Fruit fly (Drosophila melanogaster) whole organism, embryonic: ENCODE measurements around the gene Pino.

ENCODE experiments used
- Atf6 ChIP-seq: fragments of 200-800 bp; sonication (Bioruptor generic); IDR thresholded peaks from 2 replicates; pipeline ENCODE4 v1.3.6; 2022; ENCODE audit warnings: missing biosample characterization, missing genetic modification characterization
- CG10321 ChIP-seq: fragments of 200-800 bp; sonication (Bioruptor generic); IDR thresholded peaks from 2 replicates; pipeline ENCODE4 v1.3.6; 2022; ENCODE audit warnings: missing biosample characterization, missing genetic modification characterization
- CG11247 ChIP-seq: fragments of 200-800 bp; sonication (Bioruptor generic); IDR thresholded peaks from 2 replicates; pipeline ENCODE4 v1.3.6; 2022; ENCODE audit warnings: missing biosample characterization, missing genetic modification characterization
- CG1233 ChIP-seq: fragments of 200-800 bp; sonication (Bioruptor generic); optimal IDR thresholded peaks from 4 replicates; lab custom pipeline; 2018; ENCODE audit warnings: missing biosample characterization, mild to moderate bottlenecking, missing genetic modification characterization
- CG12659 ChIP-seq: fragments of 200-800 bp; sonication (Bioruptor generic); optimal IDR thresholded peaks from 3 replicates; lab custom pipeline; 2017; ENCODE audit warnings: mild to moderate bottlenecking, missing biosample characterization, missing genetic modification reagents, missing genetic modification characterization
- CG15479 ChIP-seq: fragments of 200-800 bp; sonication (Bioruptor generic); optimal IDR thresholded peaks from 3 replicates; lab custom pipeline; 2019; ENCODE audit warnings: missing biosample characterization, mild to moderate bottlenecking, missing genetic modification characterization, moderate library complexity
- CG1647 ChIP-seq: fragments of 200-800 bp; sonication (Bioruptor generic); optimal IDR thresholded peaks from 3 replicates; lab custom pipeline; 2016; ENCODE audit warnings: missing biosample characterization, missing genetic modification characterization
- CG17328 ChIP-seq: fragments of 200-800 bp; sonication (Bioruptor generic); IDR thresholded peaks from 2 replicates; pipeline ENCODE4 v1.3.6; 2022; ENCODE audit warnings: missing biosample characterization, missing genetic modification characterization
- CG30403 ChIP-seq: fragments of 200-800 bp; sonication (Bioruptor generic); optimal IDR thresholded peaks from 3 replicates; lab custom pipeline; 2016; ENCODE audit warnings: missing biosample characterization, missing genetic modification characterization
- CG33557 ChIP-seq: fragments of 200-800 bp; sonication (Bioruptor generic); optimal IDR thresholded peaks from 2 replicates; lab custom pipeline; 2019; ENCODE audit warnings: missing biosample characterization, mild to moderate bottlenecking, missing genetic modification characterization, moderate library complexity
- CG3407 ChIP-seq: fragments of 200-800 bp; sonication (Bioruptor generic); optimal IDR thresholded peaks from 2 replicates; lab custom pipeline; 2018; ENCODE audit warnings: missing biosample characterization, mild to moderate bottlenecking, missing genetic modification characterization
- CG3847 ChIP-seq: fragments of 200-800 bp; sonication (Bioruptor generic); IDR thresholded peaks from 2 replicates; pipeline ENCODE4 v1.3.6; 2022; ENCODE audit warnings: missing biosample characterization, missing genetic modification characterization
- CG4730 ChIP-seq: fragments of 200-800 bp; sonication (Bioruptor generic); IDR thresholded peaks from 2 replicates; pipeline ENCODE4 v1.3.6; 2022; ENCODE audit warnings: missing biosample characterization, missing genetic modification characterization
- CG5953 ChIP-seq: fragments of 200-800 bp; sonication (Bioruptor generic); IDR thresholded peaks from 2 replicates; pipeline ENCODE4 v1.3.6; 2022; ENCODE audit warnings: missing biosample characterization, missing genetic modification characterization
- CG7372 ChIP-seq: fragments of 200-800 bp; sonication (Bioruptor generic); IDR thresholded peaks from 2 replicates; pipeline ENCODE4 v1.3.6; 2022; ENCODE audit warnings: missing biosample characterization, missing genetic modification characterization
- D19B ChIP-seq: fragments of 200-800 bp; sonication (Bioruptor generic); optimal IDR thresholded peaks from 2 replicates; lab custom pipeline; 2017; ENCODE audit warnings: missing biosample characterization, mild to moderate bottlenecking, missing genetic modification characterization
- Dek ChIP-seq: fragments of 200-800 bp; sonication (Bioruptor generic); optimal IDR thresholded peaks from 3 replicates; lab custom pipeline; 2019; ENCODE audit warnings: missing biosample characterization, mild to moderate bottlenecking, missing genetic modification characterization, moderate library complexity
- Dll ChIP-seq: fragments of 200-800 bp; sonication (Bioruptor generic); IDR thresholded peaks from 4 replicates; pipeline ENCODE4 v1.3.6; 2022; ENCODE audit warnings: missing biosample characterization, missing genetic modification characterization; ENCODE audit not compliant: partially characterized antibody
- Gsc ChIP-seq: fragments of 200-800 bp; sonication (Bioruptor generic); IDR thresholded peaks from 2 replicates; pipeline ENCODE4 v1.3.6; 2022; ENCODE audit warnings: missing biosample characterization, missing genetic modification characterization
- Hr3 ChIP-seq: fragments of 200-800 bp; sonication (Bioruptor generic); optimal IDR thresholded peaks from 3 replicates; lab custom pipeline; 2016; ENCODE audit warnings: missing biosample characterization, missing genetic modification characterization
- Meics ChIP-seq: fragments of 200-800 bp; sonication (Bioruptor generic); optimal IDR thresholded peaks from 2 replicates; lab custom pipeline; 2017; ENCODE audit warnings: missing biosample characterization, mild to moderate bottlenecking, missing genetic modification characterization
- Mes4 ChIP-seq: fragments of 200-800 bp; sonication (Bioruptor generic); optimal IDR thresholded peaks from 2 replicates; lab custom pipeline; 2016; ENCODE audit warnings: missing biosample characterization, missing genetic modification characterization
- Myb ChIP-seq: fragments of 200-800 bp; sonication (Bioruptor generic); optimal IDR thresholded peaks from 2 replicates; lab custom pipeline; 2016; ENCODE audit warnings: missing biosample characterization, missing genetic modification characterization
- Nf-YB ChIP-seq: fragments of 200-800 bp; sonication (Bioruptor generic); optimal IDR thresholded peaks from 3 replicates; lab custom pipeline; 2019; ENCODE audit warnings: missing biosample characterization, mild to moderate bottlenecking, missing genetic modification characterization, moderate library complexity
- Ssrp ChIP-seq: fragments of 200-800 bp; sonication (Bioruptor generic); optimal IDR thresholded peaks from 2 replicates; lab custom pipeline; 2018; ENCODE audit warnings: missing biosample characterization, mild to moderate bottlenecking, missing genetic modification characterization, moderate library complexity
- Xbp1 ChIP-seq: fragments of 200-800 bp; sonication (Bioruptor generic); optimal IDR thresholded peaks from 3 replicates; lab custom pipeline; 2016; ENCODE audit warnings: missing biosample characterization, mild to moderate bottlenecking, missing genetic modification characterization
- ab ChIP-seq: fragments of 200-800 bp; sonication (Bioruptor generic); optimal IDR thresholded peaks from 2 replicates; lab custom pipeline; 2016; ENCODE audit warnings: missing biosample characterization, missing genetic modification characterization
- az2 ChIP-seq: fragments of 200-800 bp; sonication (Bioruptor generic); optimal IDR thresholded peaks from 3 replicates; lab custom pipeline; 2016; ENCODE audit warnings: missing biosample characterization, missing genetic modification characterization
- cad ChIP-seq: fragments of >200 bp; optimal IDR thresholded peaks from 2 replicates; lab custom pipeline; 2017; ENCODE audit warnings: missing biosample characterization, missing genetic modification characterization
- croc ChIP-seq: fragments of 200-800 bp; sonication (Bioruptor generic); conservative IDR thresholded peaks from 3 replicates; pipeline ENCODE4 v1.3.6; 2022; ENCODE audit warnings: missing biosample characterization, missing genetic modification characterization
- da ChIP-seq: fragments of 200-800 bp; sonication (Bioruptor generic); optimal IDR thresholded peaks from 2 replicates; lab custom pipeline; 2016; ENCODE audit warnings: missing biosample characterization, missing genetic modification characterization
- gcm ChIP-seq: fragments of 200-800 bp; sonication (Bioruptor generic); optimal IDR thresholded peaks from 2 replicates; lab custom pipeline; 2019; ENCODE audit warnings: missing biosample characterization, mild to moderate bottlenecking, missing genetic modification characterization, moderate library complexity
- gfzf ChIP-seq: fragments of 200-800 bp; sonication (Bioruptor generic); optimal IDR thresholded peaks from 2 replicates; lab custom pipeline; 2016; ENCODE audit warnings: missing biosample characterization, mild to moderate bottlenecking, missing genetic modification characterization, moderate library complexity
- grau ChIP-seq: fragments of 200-800 bp; optimal IDR thresholded peaks from 3 replicates; lab custom pipeline; 2019; ENCODE audit warnings: missing biosample characterization, mild to moderate bottlenecking, missing genetic modification characterization, moderate library complexity
- gro ChIP-seq: fragments of 200-800 bp; sonication (Bioruptor generic); optimal IDR thresholded peaks from 2 replicates; lab custom pipeline; 2016; ENCODE audit warnings: missing biosample characterization, missing genetic modification characterization
- gsb-n ChIP-seq: fragments of 200-800 bp; sonication (Bioruptor generic); optimal IDR thresholded peaks from 3 replicates; lab custom pipeline; 2018; ENCODE audit warnings: missing biosample characterization, mild to moderate bottlenecking, missing genetic modification characterization
- gt ChIP-seq: fragments of 200-800 bp; sonication (Bioruptor generic); IDR thresholded peaks from 2 replicates; pipeline ENCODE4 v1.3.6; 2022; ENCODE audit warnings: missing biosample characterization, missing genetic modification characterization
- jigr1 ChIP-seq: fragments of 200-800 bp; sonication (Bioruptor generic); IDR thresholded peaks from 3 replicates; pipeline ENCODE4 v1.3.6; 2022; ENCODE audit warnings: missing biosample characterization, missing genetic modification characterization
- lov ChIP-seq, 2 experiments: fragments of 200-800 bp in 1 of 2; fragments of >200 bp in 1 of 2; sonication (Bioruptor generic) in 1 of 2; IDR thresholded peaks in 1 of 2; optimal IDR thresholded peaks in 1 of 2; 2 replicates in 1 of 2; 3 replicates in 1 of 2; pipeline versions ENCODE4 v1.3.6 to Lab custom; 2017 to 2022; ENCODE audit warnings: missing biosample characterization in 1 of 2, missing genetic modification characterization in 1 of 2
- pros ChIP-seq: fragments of 200-800 bp; sonication (Bioruptor generic); optimal IDR thresholded peaks from 3 replicates; lab custom pipeline; 2019; ENCODE audit warnings: missing biosample characterization, mild to moderate bottlenecking, missing genetic modification characterization, moderate library complexity
- repo ChIP-seq: fragments of 200-800 bp; sonication (Bioruptor generic); optimal IDR thresholded peaks from 2 replicates; lab custom pipeline; 2016; ENCODE audit warnings: missing biosample characterization, missing genetic modification characterization
- sc ChIP-seq, 3 experiments: fragments of >200 bp in 2 of 3; fragments of 200-800 bp in 1 of 3; sonication (Bioruptor generic) in 1 of 3; optimal IDR thresholded peaks; 2 replicates in 2 of 3; 3 replicates in 1 of 3; lab custom pipeline; 2017; ENCODE audit warnings: mild to moderate bottlenecking in 1 of 3, missing biosample characterization in 1 of 3, missing genetic modification characterization in 1 of 3, missing genetic modification reagents in 1 of 3
- sens-2 ChIP-seq: fragments of 200-800 bp; sonication (Bioruptor generic); IDR thresholded peaks from 2 replicates; pipeline ENCODE4 v1.3.6; 2022; ENCODE audit warnings: missing biosample characterization, missing genetic modification characterization
- seq ChIP-seq: fragments of 200-800 bp; sonication (Bioruptor generic); IDR thresholded peaks from 2 replicates; pipeline ENCODE4 v1.3.6; 2022; ENCODE audit warnings: missing biosample characterization, missing genetic modification characterization
- sr ChIP-seq: fragments of 200-800 bp; sonication (Bioruptor generic); IDR thresholded peaks from 3 replicates; pipeline ENCODE4 v1.3.6; 2022; ENCODE audit warnings: missing biosample characterization, missing genetic modification characterization
- ssp ChIP-seq: fragments of 200-800 bp; sonication (Bioruptor generic); IDR thresholded peaks from 2 replicates; pipeline ENCODE4 v1.3.6; 2022; ENCODE audit warnings: missing biosample characterization, missing genetic modification characterization
- sug ChIP-seq: fragments of 200-800 bp; optimal IDR thresholded peaks from 2 replicates; lab custom pipeline; 2019; ENCODE audit warnings: missing biosample characterization, mild to moderate bottlenecking, missing genetic modification characterization, moderate library complexity

Gene Pino

dm6 chr2L:1118880-1119809 is 9.6 kb downstream of the Pino start (continued):
- TF ChIP-seq gfzf (GFP tag; lab: Kevin White, UChicago) (no peak), D19B (GFP tag; lab: Kevin White, UChicago) (peak; percentile 99), CG10321 (GFP tag; lab: Robert Waterston, UW) (no peak), CG3847 (peak; percentile 78), cad (GFP tag; lab: Kevin White, UChicago) (no peak), sc (optimal IDR thresholded peaks at IDR 0.05; lab: Kevin White, UChicago) (no peak), sc (GFP tag; optimal IDR thresholded peaks at IDR 0.05; lab: Kevin White, UChicago) (peak; percentile 47), da (peak; percentile 16), CG30403 (GFP tag; lab: Kevin White, UChicago) (peak; percentile 69), CG33557 (GFP tag; lab: Kevin White, UChicago) (no peak), Myb (GFP tag; lab: Kevin White, UChicago) (peak; percentile 41), Xbp1 (GFP tag; lab: Kevin White, UChicago) (peak; percentile 71), lov (optimal IDR thresholded peaks at IDR 0.05; lab: Kevin White, UChicago) (peak; percentile 31), lov (GFP tag; IDR thresholded peaks at IDR 0.05; lab: Robert Waterston, UW) (0 out of 3 replicates have a peak, but pooled peaks have one; percentile 13), pros (GFP tag; lab: Kevin White, UChicago) (no peak), CG11247 (GFP tag; lab: Robert Waterston, UW) (peak; percentile 73), gsb-n (tag; lab: Kevin White, UChicago) (no peak), CG15479 (GFP tag; lab: Kevin White, UChicago) (peak; percentile 78), Dll (GFP tag; lab: Robert Waterston, UW) (no peak), seq (GFP tag; lab: Robert Waterston, UW) (peak; percentile 64; the same call in 1 of the 2 replicates), Mes4 (GFP tag; lab: Kevin White, UChicago) (peak; percentile 32), CG17328 (GFP tag; lab: Robert Waterston, UW) (peak; percentile 62), gro (GFP tag; lab: Kevin White, UChicago) (peak; percentile 83), sr (GFP tag; lab: Robert Waterston, UW) (peak; percentile 48; the same call in 1 of the 3 replicates), jigr1 (GFP tag; lab: Robert Waterston, UW) (peak; percentile 46; the same call in 1 of the 3 replicates), Ssrp (tag; lab: Kevin White, UChicago) (peak; percentile 44), CG1233 (GFP tag; lab: Kevin White, UChicago) (peak; percentile 48), CG3407 (peak; percentile 21), Atf6 (GFP tag; lab: Robert Waterston, UW) (peak; percentile 78), croc (GFP tag; lab: Robert Waterston, UW) (peak; percentile 37; the same call in 1 of the 3 replicates), Nf-YB (peak; percentile 33), az2 (GFP tag; lab: Kevin White, UChicago) (peak; percentile 62), sens-2 (GFP tag; lab: Robert Waterston, UW) (0 out of 2 replicates have a peak, but pooled peaks have one; percentile 6), grau (peak; percentile 78), CG1647 (GFP tag; lab: Kevin White, UChicago) (peak; percentile 59), ab (GFP tag; lab: Kevin White, UChicago) (peak; percentile 55), Hr3 (peak; percentile 59), gcm (GFP tag; lab: Kevin White, UChicago) (peak; percentile 52), CG5953 (GFP tag; lab: Robert Waterston, UW) (0 out of 2 replicates have a peak, but pooled peaks have one; percentile 29), Gsc (GFP tag; lab: Robert Waterston, UW) (0 out of 2 replicates have a peak, but pooled peaks have one; percentile 6), CG7372 (GFP tag; lab: Robert Waterston, UW) (peak; percentile 65), CG12659 (GFP tag; lab: Kevin White, UChicago) (peak; percentile 65), ssp (peak; percentile 60), gt (GFP tag; lab: Robert Waterston, UW) (no peak), repo (GFP tag; lab: Kevin White, UChicago) (peak; percentile 13), sug (tag; lab: Kevin White, UChicago) (peak; percentile 67), Meics (GFP tag; lab: Kevin White, UChicago) (peak; percentile 80), CG4730 (GFP tag; lab: Robert Waterston, UW) (peak; percentile 68), Dek (peak; percentile 50)
